ENCODE assay signal across 1 worm cellular context in the genomic region with DNA sequence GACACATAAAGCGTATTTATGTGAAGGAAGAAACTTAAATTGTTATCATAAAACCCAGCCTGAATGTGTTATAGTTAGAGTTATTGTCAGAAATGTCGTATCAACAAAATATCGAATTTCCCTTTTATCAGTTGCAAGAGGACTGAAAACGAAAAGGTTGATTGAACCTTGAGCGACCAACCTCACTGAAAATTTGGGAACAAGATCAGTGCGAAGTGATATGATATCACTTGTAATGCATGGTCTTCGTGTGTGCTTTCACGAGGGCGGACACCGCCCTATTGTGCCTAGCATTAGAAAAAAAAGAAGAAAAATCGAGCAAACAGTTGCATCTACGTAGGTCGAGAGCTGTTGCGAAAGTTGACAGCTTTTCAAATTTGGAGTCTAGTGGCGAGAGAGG.
TF ChIP-seq lines count a peak whose summit lies in the region.

No protein-coding gene starts in this region.

TF ChIP-seq in whole organism, L4 larva, 104 proteins besides CTCF, POLR2A, EP300 and RAD21 (continued from another document):
- no peak for TF ChIP-seq nhr-10 (tag; optimal IDR thresholded peaks at IDR 0.05; lab: Kevin White, UChicago)
- TF ChIP-seq dve-1 (tag; optimal IDR thresholded peaks at IDR 0.05; lab: Kevin White, UChicago; ENCODE audit: insufficient read depth), result peak; percentile 54
- TF ChIP-seq ama-1 (optimal IDR thresholded peaks at IDR 0.05; lab: Kevin White, UChicago), result no peak
- no peak for TF ChIP-seq daf-8 (GFP tag; IDR thresholded peaks at IDR 0.05; lab: Robert Waterston, UW)
- TF ChIP-seq Y75B8A.6 (GFP tag; IDR thresholded peaks at IDR 0.05; lab: Robert Waterston, UW), result no peak
- TF ChIP-seq dmd-6 (GFP tag; IDR thresholded peaks at IDR 0.05; lab: Robert Waterston, UW), result peak; percentile 74
- TF ChIP-seq nhr-77 (tag; optimal IDR thresholded peaks at IDR 0.05; lab: Kevin White, UChicago), result no peak
- no peak for TF ChIP-seq dmd-9 (GFP tag; IDR thresholded peaks at IDR 0.05; lab: Robert Waterston, UW)
- TF ChIP-seq sdz-12 (GFP tag; optimal IDR thresholded peaks at IDR 0.05; lab: Kevin White, UChicago), result no peak
- no peak for TF ChIP-seq hif-1 (tag; optimal IDR thresholded peaks at IDR 0.05; lab: Kevin White, UChicago)
- peak; percentile 43 for TF ChIP-seq nhr-48 (tag; optimal IDR thresholded peaks at IDR 0.05; lab: Kevin White, UChicago)
- TF ChIP-seq zip-2 (tag; optimal IDR thresholded peaks at IDR 0.05; lab: Kevin White, UChicago), result no peak
- no peak for TF ChIP-seq ceh-32 (tag; optimal IDR thresholded peaks at IDR 0.05; lab: Kevin White, UChicago; ENCODE audit: poor library complexity)
- TF ChIP-seq cey-2 (tag; optimal IDR thresholded peaks at IDR 0.05; lab: Kevin White, UChicago; ENCODE audit: borderline replicate concordance, insufficient read depth), result no peak
- TF ChIP-seq pqm-1 (tag; optimal IDR thresholded peaks at IDR 0.05; lab: Kevin White, UChicago), result peak; percentile 66
- TF ChIP-seq lim-7 (GFP tag; IDR thresholded peaks at IDR 0.05; lab: Robert Waterston, UW), result no peak
- TF ChIP-seq set-16 (GFP tag; IDR thresholded peaks at IDR 0.05; lab: Robert Waterston, UW), result no peak
- peak; percentile 54 for TF ChIP-seq nhr-28 (tag; optimal IDR thresholded peaks at IDR 0.05; lab: Kevin White, UChicago)
- no peak for TF ChIP-seq unc-130 (GFP tag; optimal IDR thresholded peaks at IDR 0.05; lab: Kevin White, UChicago)
- no peak for TF ChIP-seq lin-1 (GFP tag; IDR thresholded peaks at IDR 0.05; lab: Robert Waterston, UW)
- TF ChIP-seq hlh-11 (tag; optimal IDR thresholded peaks at IDR 0.05; lab: Kevin White, UChicago), result peak; percentile 63
- TF ChIP-seq lir-3 (tag; optimal IDR thresholded peaks at IDR 0.05; lab: Kevin White, UChicago), result no peak
- TF ChIP-seq ceh-44 (GFP tag; IDR thresholded peaks at IDR 0.05; lab: Robert Waterston, UW), result no peak
- TF ChIP-seq F37D6.2 (tag; optimal IDR thresholded peaks at IDR 0.05; lab: Kevin White, UChicago), result no peak
- no peak for TF ChIP-seq unc-62 (GFP tag; optimal IDR thresholded peaks at IDR 0.05 in 1 of 2; lab: Kevin White, UChicago)
- no peak for TF ChIP-seq unc-62 (tag; optimal IDR thresholded peaks at IDR 0.05; lab: Kevin White, UChicago)
- TF ChIP-seq D1046.2 (GFP tag; IDR thresholded peaks at IDR 0.05; lab: Robert Waterston, UW), result no peak
- TF ChIP-seq aly-2 (tag; optimal IDR thresholded peaks at IDR 0.05; lab: Kevin White, UChicago), result no peak
- TF ChIP-seq php-3 (GFP tag; IDR thresholded peaks at IDR 0.05; lab: Robert Waterston, UW), result peak; percentile 60; the same call in 1 of the 2 replicates
- TF ChIP-seq nhr-11 (tag; optimal IDR thresholded peaks at IDR 0.05; lab: Kevin White, UChicago), result no peak
- TF ChIP-seq daf-12 (tag; optimal IDR thresholded peaks at IDR 0.05; lab: Kevin White, UChicago), result no peak
- no peak for TF ChIP-seq ceh-28 (tag; optimal IDR thresholded peaks at IDR 0.05; lab: Kevin White, UChicago)
- TF ChIP-seq dmd-8 (GFP tag; IDR thresholded peaks at IDR 0.05; lab: Robert Waterston, UW), result no peak
- TF ChIP-seq snpc-1.2 (GFP tag; IDR thresholded peaks at IDR 0.05; lab: Robert Waterston, UW), result no peak
- no peak for TF ChIP-seq rbr-2 (tag; optimal IDR thresholded peaks at IDR 0.05; lab: Kevin White, UChicago)
- no peak for TF ChIP-seq dpl-1 (GFP tag; optimal IDR thresholded peaks at IDR 0.05; lab: Kevin White, UChicago)
- no peak for TF ChIP-seq tag-97 (GFP tag; IDR thresholded peaks at IDR 0.05; lab: Robert Waterston, UW)
TF ChIP-seq in whole organism, L4 larva: peak in this region for 8.
